Fruit fly (Drosophila melanogaster) whole organism, pupa: ENCODE results near the gene Or67d.

Source experiments
- CG10348 ChIP-seq: fragments of 200-800 bp; sonication (Bioruptor generic); IDR thresholded peaks from 2 replicates; pipeline ENCODE4 v1.3.6; 2022; ENCODE audit warnings: missing biosample characterization, missing genetic modification characterization
- CG12605 ChIP-seq: fragments of 200-800 bp; sonication (Bioruptor generic); IDR thresholded peaks from 2 replicates; pipeline ENCODE4 v1.3.6; 2022; ENCODE audit warnings: missing biosample characterization, missing genetic modification characterization
- CG13204 ChIP-seq: fragments of 200-800 bp; sonication (Bioruptor generic); optimal IDR thresholded peaks from 2 replicates; lab custom pipeline; 2018; ENCODE audit warnings: missing biosample characterization, mild to moderate bottlenecking, missing genetic modification characterization, moderate library complexity
- CG14655 ChIP-seq: fragments of 200-800 bp; sonication (Bioruptor generic); optimal IDR thresholded peaks from 3 replicates; lab custom pipeline; 2017; ENCODE audit warnings: mild to moderate bottlenecking, missing biosample characterization, missing genetic modification reagents, missing genetic modification characterization
- CG15710 ChIP-seq: fragments of 200-800 bp; sonication (Bioruptor generic); optimal IDR thresholded peaks from 2 replicates; lab custom pipeline; 2018; ENCODE audit warnings: missing biosample characterization, mild to moderate bottlenecking, missing genetic modification characterization, moderate library complexity
- CG17806 ChIP-seq: fragments of 200-800 bp; sonication (Bioruptor generic); optimal IDR thresholded peaks from 2 replicates; lab custom pipeline; 2018; ENCODE audit warnings: missing biosample characterization, mild to moderate bottlenecking, missing genetic modification characterization, moderate library complexity
- CG32121 ChIP-seq: fragments of 200-800 bp; sonication (Bioruptor generic); IDR thresholded peaks from 2 replicates; pipeline ENCODE4 v1.3.6; 2022; ENCODE audit warnings: missing biosample characterization, missing genetic modification characterization
- CG34367 ChIP-seq: fragments of 200-800 bp; sonication (Bioruptor generic); optimal IDR thresholded peaks from 2 replicates; lab custom pipeline; 2018; ENCODE audit warnings: missing biosample characterization, mild to moderate bottlenecking, missing genetic modification characterization
- CG4496 ChIP-seq: fragments of 200-800 bp; sonication (Bioruptor generic); IDR thresholded peaks from 3 replicates; pipeline ENCODE4 v1.3.6; 2022; ENCODE audit warnings: missing biosample characterization, missing genetic modification characterization
- CG8159 ChIP-seq: fragments of 200-800 bp; sonication (Bioruptor generic); optimal IDR thresholded peaks from 3 replicates; lab custom pipeline; 2018; ENCODE audit warnings: missing biosample characterization, mild to moderate bottlenecking, missing genetic modification characterization, moderate library complexity
- CG8301 ChIP-seq: fragments of 200-800 bp; sonication (Bioruptor generic); optimal IDR thresholded peaks from 2 replicates; lab custom pipeline; 2018; ENCODE audit warnings: missing biosample characterization, mild to moderate bottlenecking, missing genetic modification characterization
- CG9948 ChIP-seq: fragments of 200-800 bp; sonication (Bioruptor generic); optimal IDR thresholded peaks from 2 replicates; lab custom pipeline; 2018; ENCODE audit warnings: missing biosample characterization, mild to moderate bottlenecking, missing genetic modification characterization, moderate library complexity
- D1 ChIP-seq: fragments of 200-800 bp; sonication (Bioruptor generic); optimal IDR thresholded peaks from 2 replicates; lab custom pipeline; 2018; ENCODE audit warnings: missing biosample characterization, mild to moderate bottlenecking, missing genetic modification characterization, moderate library complexity
- EcR ChIP-seq: fragments of 200-800 bp; sonication (Bioruptor generic); optimal IDR thresholded peaks from 3 replicates; lab custom pipeline; 2019; ENCODE audit warnings: missing biosample characterization, missing genetic modification characterization, mild to moderate bottlenecking, moderate library complexity, missing genetic modification reagents
- Ets98B ChIP-seq: fragments of 200-800 bp; sonication (Bioruptor generic); IDR thresholded peaks from 2 replicates; pipeline ENCODE4 v1.3.6; 2022; ENCODE audit warnings: missing biosample characterization, missing genetic modification characterization
- Pif1A ChIP-seq: fragments of 200-800 bp; sonication (Bioruptor generic); optimal IDR thresholded peaks from 3 replicates; lab custom pipeline; 2016; ENCODE audit warnings: missing biosample characterization, missing genetic modification characterization
- Pif1B ChIP-seq: fragments of 200-800 bp; sonication (Bioruptor generic); optimal IDR thresholded peaks from 3 replicates; lab custom pipeline; 2016; ENCODE audit warnings: missing biosample characterization, missing genetic modification characterization
- Snoo ChIP-seq: fragments of 200-800 bp; sonication (Bioruptor generic); optimal IDR thresholded peaks from 3 replicates; lab custom pipeline; 2017; ENCODE audit warnings: missing biosample characterization, mild to moderate bottlenecking, missing genetic modification characterization, inconsistent platforms
- fd96Ca ChIP-seq: fragments of 200-800 bp; sonication (Bioruptor generic); IDR thresholded peaks from 3 replicates; pipeline ENCODE4 v1.3.6; 2022; ENCODE audit warnings: missing biosample characterization, missing genetic modification characterization
- gl ChIP-seq: fragments of 200-800 bp; sonication (Bioruptor generic); optimal IDR thresholded peaks from 2 replicates; lab custom pipeline; 2018; ENCODE audit warnings: missing biosample characterization, mild to moderate bottlenecking, missing genetic modification characterization
- rn ChIP-seq: fragments of 200-800 bp; sonication (Bioruptor generic); IDR thresholded peaks from 2 replicates; pipeline ENCODE4 v1.3.6; 2022; ENCODE audit warnings: missing biosample characterization, missing genetic modification characterization

Or67d gene

DNA sequence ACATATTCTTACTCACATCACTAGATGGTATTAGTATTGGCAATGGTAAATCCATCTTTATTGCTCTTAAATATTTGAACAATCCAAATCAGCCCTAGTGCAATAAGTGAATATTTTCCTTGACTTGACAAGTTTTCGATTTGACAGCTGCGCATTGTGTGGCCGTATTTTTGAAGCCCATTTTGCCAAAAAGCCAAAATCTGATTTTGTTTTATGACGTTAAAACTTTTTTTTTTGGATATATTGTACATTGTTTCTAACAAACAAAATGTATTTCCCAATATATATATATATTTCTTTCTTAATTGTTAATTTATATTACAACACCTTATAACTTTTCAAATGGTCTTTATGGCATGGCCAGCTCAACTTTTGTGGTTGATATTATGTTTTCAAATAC, 6.0 kb upstream of the Or67d start, which contains the start of gene can:
Gene can (minus strand): TSS at position 101 of the 400 bp plus-strand sequence.
- no peak for TF ChIP-seq CG14655 (GFP tag; lab: Kevin White, UChicago)
- TF ChIP-seq D1 (tag; lab: Kevin White, UChicago): no peak
- no peak for TF ChIP-seq gl (tag; lab: Kevin White, UChicago)
- TF ChIP-seq EcR (GFP tag; lab: Kevin White, UChicago): no peak
- TF ChIP-seq rn (GFP tag; lab: Robert Waterston, UW): no peak
- TF ChIP-seq CG32121 (GFP tag; lab: Robert Waterston, UW): no peak
- TF ChIP-seq Pif1A (GFP tag; lab: Kevin White, UChicago): no peak
- TF ChIP-seq CG4496: no peak
- no peak for TF ChIP-seq CG34367 (tag; lab: Kevin White, UChicago)

DNA sequence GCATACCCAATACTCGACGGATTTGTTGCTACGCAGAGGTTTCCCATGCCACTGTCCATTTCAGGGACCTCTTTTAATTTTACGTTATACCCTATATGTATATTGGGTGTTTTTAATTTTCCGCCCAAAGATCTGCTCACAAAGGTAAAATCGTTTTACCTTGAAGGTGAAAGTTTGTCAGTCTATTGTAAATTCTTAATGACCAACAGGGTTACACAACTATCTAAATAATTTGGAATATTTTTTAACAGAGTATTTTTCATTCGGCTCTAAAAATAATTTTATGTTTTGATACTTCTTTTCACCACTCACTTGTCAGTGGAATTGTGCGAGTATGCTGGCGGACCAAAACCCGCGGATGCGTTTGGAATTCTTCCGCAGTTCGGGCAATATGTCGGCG, 5.4 kb upstream of the Or67d start:
- TF ChIP-seq CG9948 (tag; lab: Kevin White, UChicago) (peak; percentile 5), CG12605 (GFP tag; lab: Robert Waterston, UW) (no peak), rn (GFP tag; lab: Robert Waterston, UW) (no peak), CG17806 (tag; lab: Kevin White, UChicago) (peak; percentile 33), Snoo (tag; lab: Kevin White, UChicago) (peak; percentile 49), EcR (GFP tag; lab: Kevin White, UChicago) (no peak), CG15710 (peak; percentile 28), CG13204 (GFP tag; lab: Kevin White, UChicago) (no peak), CG8159 (tag; lab: Kevin White, UChicago) (peak; percentile 38)
- TF ChIP-seq, all 21 proteins: peak for 5

DNA sequence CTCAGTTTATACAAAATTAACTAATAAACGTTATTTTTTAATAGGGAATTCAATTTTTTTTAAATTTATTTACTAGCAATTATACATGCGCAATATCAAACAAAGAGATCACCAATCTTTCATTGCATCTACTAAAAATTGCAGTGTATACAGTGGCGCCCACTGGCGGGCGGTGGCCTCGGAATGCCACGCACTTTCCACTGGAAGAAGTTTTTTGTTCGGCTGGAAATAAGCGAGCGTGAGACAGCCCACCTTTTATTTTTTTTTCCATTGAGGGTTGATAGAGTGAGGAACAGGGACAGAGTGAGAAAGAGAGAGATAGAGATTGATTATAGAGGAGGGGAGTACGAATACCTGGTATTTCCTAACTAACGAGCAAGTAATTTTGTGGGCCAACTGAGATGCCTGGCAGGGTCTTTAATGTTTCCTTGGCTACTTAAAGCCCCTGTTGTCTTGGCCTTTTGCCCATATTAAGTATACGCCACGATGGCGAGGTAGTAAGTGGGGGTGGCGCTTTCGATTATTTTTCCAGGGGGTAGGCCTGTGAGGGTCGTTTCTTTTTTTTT, 1.3 kb upstream of the Or67d start:
- TF ChIP-seq rn (GFP tag; lab: Robert Waterston, UW) (no peak), CG14655 (GFP tag; lab: Kevin White, UChicago) (no peak), Snoo (tag; lab: Kevin White, UChicago) (no peak), CG17806 (tag; lab: Kevin White, UChicago) (no peak), CG15710 (no peak), gl (tag; lab: Kevin White, UChicago) (no peak), CG13204 (GFP tag; lab: Kevin White, UChicago) (no peak), CG10348 (GFP tag; lab: Robert Waterston, UW) (no peak), CG34367 (tag; lab: Kevin White, UChicago) (no peak), CG12605 (GFP tag; lab: Robert Waterston, UW) (no peak), CG32121 (GFP tag; lab: Robert Waterston, UW) (no peak), Ets98B (GFP tag; lab: Robert Waterston, UW) (no peak), CG8301 (no peak), EcR (GFP tag; lab: Kevin White, UChicago) (no peak), D1 (tag; lab: Kevin White, UChicago) (no peak), fd96Ca (GFP tag; lab: Robert Waterston, UW) (no peak), CG8159 (tag; lab: Kevin White, UChicago) (no peak), Pif1A (GFP tag; lab: Kevin White, UChicago) (no peak)
- TF ChIP-seq, all 21 proteins: peak for 0

DNA sequence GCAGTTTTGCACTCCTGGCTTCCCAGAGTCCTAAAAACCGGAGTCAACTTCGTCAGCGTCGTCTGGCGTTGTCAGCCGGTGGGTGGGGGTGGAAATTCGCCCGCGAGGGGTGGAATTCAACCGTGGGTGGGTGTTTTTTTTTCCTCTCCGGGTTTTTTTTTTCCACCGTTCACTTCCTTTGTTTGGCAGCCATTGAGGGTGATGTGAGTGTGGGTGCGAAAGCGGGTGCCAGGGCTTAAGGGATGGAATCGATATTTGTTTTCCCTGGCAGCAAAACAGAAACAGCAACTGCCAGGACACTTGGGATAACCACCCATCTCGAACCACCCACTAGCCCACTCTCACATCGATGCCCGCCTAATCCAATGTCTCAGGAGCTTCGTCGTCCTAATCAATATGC, 6.5 kb downstream of the Or67d start:
- TF ChIP-seq CG34367 (tag; lab: Kevin White, UChicago): no peak
- no peak for TF ChIP-seq fd96Ca (GFP tag; lab: Robert Waterston, UW)
- TF ChIP-seq Pif1A (GFP tag; lab: Kevin White, UChicago): no peak
- no peak for TF ChIP-seq CG4496
- no peak for TF ChIP-seq CG12605 (GFP tag; lab: Robert Waterston, UW)
- TF ChIP-seq Pif1B: no peak
- TF ChIP-seq EcR (GFP tag; lab: Kevin White, UChicago): no peak
- TF ChIP-seq, all 21 proteins: peak for 0

DNA sequence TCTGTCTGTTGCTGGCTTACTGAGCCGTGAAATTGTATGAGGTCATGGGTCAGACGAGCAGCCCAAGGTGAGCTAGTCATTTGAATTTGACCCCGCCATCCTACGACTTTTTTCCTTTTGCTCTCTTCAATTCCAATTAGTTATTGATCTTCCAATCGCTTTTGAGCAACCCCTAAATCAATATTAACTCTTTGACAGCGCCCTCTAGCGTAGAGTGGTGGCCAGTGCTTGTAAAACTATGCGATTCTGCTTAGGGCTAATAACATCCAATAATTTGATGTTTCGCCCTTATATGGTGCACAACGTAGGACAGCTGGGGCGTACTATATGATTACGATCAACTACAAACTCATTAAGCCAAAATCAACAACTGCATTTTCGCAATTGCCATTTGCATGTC, 8.8 kb downstream of the Or67d start:
- TF ChIP-seq fd96Ca (GFP tag; lab: Robert Waterston, UW): no peak
- TF ChIP-seq CG14655 (GFP tag; lab: Kevin White, UChicago): no peak
- no peak for TF ChIP-seq rn (GFP tag; lab: Robert Waterston, UW)
- TF ChIP-seq Ets98B (GFP tag; lab: Robert Waterston, UW): no peak
- no peak for TF ChIP-seq CG32121 (GFP tag; lab: Robert Waterston, UW)
- TF ChIP-seq CG10348 (GFP tag; lab: Robert Waterston, UW): no peak
- TF ChIP-seq Pif1B: no peak
- no peak for TF ChIP-seq CG15710
- TF ChIP-seq Pif1A (GFP tag; lab: Kevin White, UChicago): no peak
- TF ChIP-seq EcR (GFP tag; lab: Kevin White, UChicago): no peak
- TF ChIP-seq gl (tag; lab: Kevin White, UChicago): no peak
- TF ChIP-seq D1 (tag; lab: Kevin White, UChicago): no peak
- TF ChIP-seq CG13204 (GFP tag; lab: Kevin White, UChicago): no peak
- no peak for TF ChIP-seq CG4496

DNA sequence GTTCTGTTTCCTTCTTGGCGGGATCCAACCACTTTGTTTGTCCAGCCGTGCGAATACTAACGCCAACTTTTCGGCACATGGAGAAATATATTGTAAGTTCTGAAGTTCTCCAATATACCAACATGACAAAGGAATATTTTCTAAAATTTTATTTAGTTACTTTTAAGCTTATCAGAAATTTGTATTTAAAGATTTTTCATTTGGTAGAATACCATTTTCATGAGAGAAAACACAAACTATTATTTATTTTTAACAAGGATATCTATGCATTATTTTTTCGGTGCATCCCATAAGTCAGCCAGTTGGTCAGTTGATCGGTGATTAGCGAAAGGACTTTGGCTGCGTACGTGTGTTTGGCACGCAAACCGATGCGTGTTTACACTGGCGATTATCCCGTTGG, 10.9 kb downstream of the Or67d start:
- TF ChIP-seq CG12605 (GFP tag; lab: Robert Waterston, UW) (no peak), CG13204 (GFP tag; lab: Kevin White, UChicago) (no peak), CG8159 (tag; lab: Kevin White, UChicago) (peak; percentile 51), CG15710 (peak; percentile 7), CG34367 (tag; lab: Kevin White, UChicago) (no peak), Ets98B (GFP tag; lab: Robert Waterston, UW) (no peak)
